Worm (Caenorhabditis elegans): ENCODE measurements around the gene F54D12.8.

- TF ChIP-seq unc-39 (tag; optimal IDR thresholded peaks at IDR 0.05) (no peak), F10B5.3 (tag; optimal IDR thresholded peaks at IDR 0.05) (no peak), zfp-3 (GFP tag; conservative IDR thresholded peaks at IDR 0.05) (no peak), pqm-1 (tag; optimal IDR thresholded peaks at IDR 0.05) (no peak), zag-1 (tag; optimal IDR thresholded peaks at IDR 0.05) (no peak)
Observed at ce11 chrII:1381618-1382017, 16.2 kb downstream of the F54D12.8 start, which contains the start of gene F54D12.9.

Measured in whole organism, L4 larva.